Worm (Caenorhabditis elegans) whole organism, late embryonic: ENCODE measurements around the gene Y116A8C.19.

Source experiments
- C08G9.2 ChIP-seq: sonication (generic microtip); optimal IDR thresholded peaks from 2 replicates; lab custom pipeline; 2016; ENCODE audit warnings: mild to moderate bottlenecking, missing genetic modification characterization, moderate library complexity, missing compliant biosample characterization
- C38D4.7 ChIP-seq: fragments of 200-800 bp; sonication (Bioruptor generic); optimal IDR thresholded peaks from 2 replicates; lab custom pipeline; 2018; ENCODE audit warnings: mild to moderate bottlenecking, missing genetic modification characterization, moderate library complexity, missing compliant biosample characterization
- K09A11.1 ChIP-seq: sonication (generic microtip); optimal IDR thresholded peaks from 2 replicates; lab custom pipeline; 2017; ENCODE audit warnings: antibody characterized with exemption, mild to moderate bottlenecking, missing genetic modification characterization, missing compliant biosample characterization; ENCODE audit not compliant: insufficient read depth
- Y22D7AL.16 ChIP-seq: sonication (generic microtip); optimal IDR thresholded peaks from 2 replicates; lab custom pipeline; 2016; ENCODE audit warnings: missing genetic modification characterization, missing compliant biosample characterization
- ahr-1 ChIP-seq: sonication (generic microtip); optimal IDR thresholded peaks from 2 replicates; lab custom pipeline; 2016; ENCODE audit warnings: missing genetic modification characterization, missing compliant biosample characterization
- ama-1 ChIP-seq: fragments of 150-350 bp; optimal IDR thresholded peaks from 2 replicates; lab custom pipeline; 2014
- ceh-14 ChIP-seq: sonication (generic microtip); optimal IDR thresholded peaks from 2 replicates; lab custom pipeline; 2016; ENCODE audit warnings: missing genotype, missing genetic modification characterization, missing compliant biosample characterization
- ceh-2 ChIP-seq: sonication (generic microtip); optimal IDR thresholded peaks from 2 replicates; lab custom pipeline; 2016; ENCODE audit warnings: missing genotype, missing genetic modification characterization, missing compliant biosample characterization
- ceh-22 ChIP-seq: sonication (generic microtip); optimal IDR thresholded peaks from 2 replicates; lab custom pipeline; 2017; ENCODE audit warnings: missing biosample characterization, missing genetic modification characterization
- ceh-24 ChIP-seq: sonication (generic microtip); optimal IDR thresholded peaks from 2 replicates; lab custom pipeline; 2016; ENCODE audit warnings: mild to moderate bottlenecking, missing genetic modification characterization, missing compliant biosample characterization
- ceh-30 ChIP-seq: fragments of 150-350 bp; optimal IDR thresholded peaks from 2 replicates; lab custom pipeline; 2014; ENCODE audit warnings: missing biosample characterization, missing genetic modification characterization
- ceh-34 ChIP-seq: sonication (generic microtip); optimal IDR thresholded peaks from 2 replicates; lab custom pipeline; 2016; ENCODE audit warnings: mild to moderate bottlenecking, missing genetic modification characterization, missing compliant biosample characterization
- ceh-45 ChIP-seq: fragments of 200-800 bp; sonication (Bioruptor generic); IDR thresholded peaks from 2 replicates; pipeline ENCODE4 v1.3.6; 2022; ENCODE audit warnings: missing genetic modification reagents, missing genetic modification characterization, missing compliant biosample characterization
- ceh-48 ChIP-seq: sonication (generic microtip); optimal IDR thresholded peaks from 2 replicates; lab custom pipeline; 2016; ENCODE audit warnings: missing genetic modification characterization, inconsistent platforms, missing compliant biosample characterization
- ceh-6 ChIP-seq: fragments of 200-800 bp; sonication (Bioruptor generic); optimal IDR thresholded peaks from 2 replicates; lab custom pipeline; 2018; ENCODE audit warnings: mild to moderate bottlenecking, missing genetic modification characterization, missing compliant biosample characterization
- che-1 ChIP-seq: sonication (generic microtip); optimal IDR thresholded peaks from 2 replicates; lab custom pipeline; 2016; ENCODE audit warnings: mild to moderate bottlenecking, missing genetic modification characterization, missing compliant biosample characterization
- dve-1 ChIP-seq: sonication (generic microtip); optimal IDR thresholded peaks from 2 replicates; lab custom pipeline; 2017; ENCODE audit warnings: antibody characterized with exemption, mild to moderate bottlenecking, missing genetic modification characterization, missing compliant biosample characterization
- elt-4 ChIP-seq: sonication (generic microtip); optimal IDR thresholded peaks from 2 replicates; lab custom pipeline; 2016; ENCODE audit warnings: missing genetic modification characterization, missing compliant biosample characterization
- ets-4 ChIP-seq: sonication (generic microtip); optimal IDR thresholded peaks from 2 replicates; lab custom pipeline; 2016; ENCODE audit warnings: missing genetic modification characterization, missing compliant biosample characterization
- eyg-1 ChIP-seq: sonication (generic microtip); optimal IDR thresholded peaks from 2 replicates; lab custom pipeline; 2016; ENCODE audit warnings: missing genotype, missing genetic modification characterization, missing compliant biosample characterization
- fax-1 ChIP-seq: sonication (generic microtip); optimal IDR thresholded peaks from 2 replicates; lab custom pipeline; 2016; ENCODE audit warnings: missing genotype, missing genetic modification characterization, missing compliant biosample characterization
- fkh-6 ChIP-seq: sonication (generic microtip); optimal IDR thresholded peaks from 2 replicates; lab custom pipeline; 2016; ENCODE audit warnings: missing genetic modification characterization, missing compliant biosample characterization
- hlh-15 ChIP-seq: sonication (generic microtip); optimal IDR thresholded peaks from 2 replicates; lab custom pipeline; 2016; ENCODE audit warnings: missing genetic modification characterization, missing compliant biosample characterization
- hlh-6 ChIP-seq: sonication (generic microtip); optimal IDR thresholded peaks from 2 replicates; lab custom pipeline; 2016; ENCODE audit warnings: missing genotype, missing genetic modification characterization, missing compliant biosample characterization
- hlh-8 ChIP-seq: sonication (generic microtip); optimal IDR thresholded peaks from 2 replicates; lab custom pipeline; 2016; ENCODE audit warnings: missing genotype, missing genetic modification characterization, missing compliant biosample characterization
- lim-6 ChIP-seq: sonication (generic microtip); optimal IDR thresholded peaks from 2 replicates; lab custom pipeline; 2016; ENCODE audit warnings: missing genetic modification characterization, missing compliant biosample characterization
- lin-11 ChIP-seq: fragments of 200-800 bp; sonication (Bioruptor generic); optimal IDR thresholded peaks from 2 replicates; lab custom pipeline; 2018; ENCODE audit warnings: mild to moderate bottlenecking, missing genetic modification characterization, missing compliant biosample characterization
- madf-2 ChIP-seq: sonication (generic microtip); optimal IDR thresholded peaks from 2 replicates; lab custom pipeline; 2017; ENCODE audit warnings: missing genetic modification characterization, missing compliant biosample characterization
- mec-3 ChIP-seq: sonication (generic microtip); optimal IDR thresholded peaks from 2 replicates; lab custom pipeline; 2016; ENCODE audit warnings: borderline replicate concordance, missing genetic modification characterization, missing compliant biosample characterization
- nfya-1 ChIP-seq: sonication (generic microtip); optimal IDR thresholded peaks from 2 replicates; lab custom pipeline; 2017; ENCODE audit warnings: missing genetic modification characterization, mild to moderate bottlenecking, missing compliant biosample characterization, antibody characterized with exemption, moderate library complexity
- odd-2 ChIP-seq: sonication (generic microtip); optimal IDR thresholded peaks from 2 replicates; lab custom pipeline; 2017; ENCODE audit warnings: antibody characterized with exemption, mild to moderate bottlenecking, missing genetic modification characterization, missing compliant biosample characterization
- pag-3 ChIP-seq: sonication (generic microtip); optimal IDR thresholded peaks from 2 replicates; lab custom pipeline; 2016; ENCODE audit warnings: missing compliant biosample characterization, missing genetic modification characterization, borderline replicate concordance
- pat-9 ChIP-seq: fragments of 200-800 bp; sonication (Bioruptor generic); optimal IDR thresholded peaks from 2 replicates; lab custom pipeline; 2018; ENCODE audit warnings: mild to moderate bottlenecking, missing genetic modification characterization, moderate library complexity, missing compliant biosample characterization
- pax-1 ChIP-seq: fragments of 150-350 bp; optimal IDR thresholded peaks from 2 replicates; lab custom pipeline; 2014; ENCODE audit warnings: missing biosample characterization, missing genetic modification characterization
- pha-4 ChIP-seq: fragments of 150-350 bp; optimal IDR thresholded peaks from 2 replicates; lab custom pipeline; 2018; ENCODE audit warnings: missing biosample characterization, missing genetic modification reagents, missing genetic modification characterization
- ref-2 ChIP-seq: sonication (generic microtip); optimal IDR thresholded peaks from 2 replicates; lab custom pipeline; 2016; ENCODE audit warnings: missing genetic modification characterization, missing compliant biosample characterization
- rnt-1 ChIP-seq: sonication (generic microtip); optimal IDR thresholded peaks from 2 replicates; lab custom pipeline; 2016; ENCODE audit warnings: missing genetic modification characterization, missing compliant biosample characterization
- sox-2 ChIP-seq: fragments of 200-800 bp; sonication (Bioruptor generic); IDR thresholded peaks from 2 replicates; pipeline ENCODE4 v1.3.6; 2022; ENCODE audit warnings: missing genetic modification reagents, missing genetic modification characterization, missing compliant biosample characterization
- tbx-2 ChIP-seq: sonication (generic microtip); optimal IDR thresholded peaks from 2 replicates; lab custom pipeline; 2016; ENCODE audit warnings: missing genetic modification characterization, missing compliant biosample characterization
- tbx-7 ChIP-seq: sonication (generic microtip); optimal IDR thresholded peaks from 2 replicates; lab custom pipeline; 2016; ENCODE audit warnings: missing genotype, missing genetic modification characterization, missing compliant biosample characterization
- ttx-3 ChIP-seq: sonication (generic microtip); optimal IDR thresholded peaks from 2 replicates; lab custom pipeline; 2016; ENCODE audit warnings: missing genetic modification reagents, missing genetic modification characterization, missing compliant biosample characterization
- unc-3 ChIP-seq, 2 experiments: fragments of 200-800 bp in 1 of 2; sonication (Bioruptor generic) in 1 of 2; sonication (generic microtip) in 1 of 2; conservative IDR thresholded peaks in 1 of 2; optimal IDR thresholded peaks in 1 of 2; 2 replicates each; pipeline versions ENCODE4 v1.3.6 to Lab custom; 2016 to 2022; ENCODE audit warnings: missing compliant biosample characterization in 2 of 2, missing genetic modification characterization in 2 of 2, missing genetic modification reagents in 1 of 2
- unc-42 ChIP-seq: sonication (generic microtip); optimal IDR thresholded peaks from 2 replicates; lab custom pipeline; 2016; ENCODE audit warnings: missing genotype, missing genetic modification characterization, missing compliant biosample characterization
- unc-55 ChIP-seq: sonication (generic microtip); optimal IDR thresholded peaks from 2 replicates; lab custom pipeline; 2017; ENCODE audit warnings: missing biosample characterization, missing genetic modification reagents, missing genetic modification characterization
- zip-5 ChIP-seq: sonication (generic microtip); optimal IDR thresholded peaks from 2 replicates; lab custom pipeline; 2016; ENCODE audit warnings: missing genetic modification characterization, missing compliant biosample characterization
- ztf-16 ChIP-seq: sonication (generic microtip); optimal IDR thresholded peaks from 2 replicates; lab custom pipeline; 2017; ENCODE audit warnings: missing genetic modification characterization, missing compliant biosample characterization

Gene Y116A8C.19

DNA sequence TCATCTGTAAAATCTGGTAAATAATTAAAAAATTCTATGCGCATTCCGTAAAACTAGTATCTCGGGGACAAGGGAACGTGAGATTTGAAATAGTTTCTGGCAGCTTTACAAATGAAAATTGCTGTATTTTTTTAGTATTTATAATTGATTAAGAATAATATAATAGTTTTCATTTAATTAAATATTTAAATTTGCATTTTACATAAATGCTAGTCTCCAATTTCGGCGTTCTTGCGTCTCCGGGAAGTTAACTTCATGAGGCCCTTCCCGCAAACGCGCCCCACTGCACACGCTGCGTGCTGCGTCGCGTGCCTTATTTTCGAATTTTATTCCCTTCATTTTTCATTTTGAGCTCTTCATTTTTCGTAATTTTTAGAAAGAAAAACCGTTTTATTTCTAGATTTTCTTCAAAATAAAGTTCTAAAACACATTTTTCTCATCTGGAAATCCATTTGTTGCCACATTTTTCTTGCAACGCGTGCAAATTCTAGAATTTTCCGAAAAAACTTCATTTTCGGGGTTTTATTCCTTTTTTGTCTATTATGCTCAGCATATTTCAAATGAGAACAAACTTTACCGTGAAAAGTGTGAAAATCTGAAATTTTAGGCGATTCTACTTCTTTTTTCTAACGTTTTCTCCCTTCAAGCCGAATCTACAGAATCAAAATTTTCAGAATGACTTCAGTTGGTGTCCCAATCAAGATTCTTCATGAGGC is 48.1 kb upstream of the Y116A8C.19 start, which contains the start of the genes snx-13 and snr-1 (continued):
- no peak for TF ChIP-seq odd-2 (tag; lab: Kevin White, UChicago)
- TF ChIP-seq ref-2 (tag; lab: Kevin White, UChicago): peak; percentile 98
- peak; percentile 88 for TF ChIP-seq pag-3 (tag; lab: Kevin White, UChicago)
- no peak for TF ChIP-seq dve-1 (tag; lab: Kevin White, UChicago)
- TF ChIP-seq ztf-16 (tag; lab: Kevin White, UChicago): peak; percentile 96
- TF ChIP-seq pax-1: no peak
- TF ChIP-seq sox-2 (GFP tag; lab: Robert Waterston, UW): peak; percentile 45
- TF ChIP-seq hlh-6 (tag; lab: Kevin White, UChicago): peak; percentile 55
- peak; percentile 83 for TF ChIP-seq che-1 (tag; lab: Kevin White, UChicago)
- no peak for TF ChIP-seq ama-1
- TF ChIP-seq ttx-3 (tag; lab: Kevin White, UChicago): peak; percentile 95
- TF ChIP-seq ceh-14 (tag; lab: Kevin White, UChicago): peak; percentile 98
- peak; percentile 72; the same call in 1 of the 2 replicates for TF ChIP-seq unc-3 (GFP tag; conservative IDR thresholded peaks at IDR 0.05; lab: Robert Waterston, UW)
- peak; percentile 96 for TF ChIP-seq unc-3 (tag; optimal IDR thresholded peaks at IDR 0.05; lab: Kevin White, UChicago)
- TF ChIP-seq ceh-2 (tag; lab: Kevin White, UChicago): peak; percentile 95
- peak; percentile 97 for TF ChIP-seq hlh-8
- TF ChIP-seq Y22D7AL.16 (tag; lab: Kevin White, UChicago): peak; percentile 84
- TF ChIP-seq ceh-45: peak; percentile 82
- no peak for TF ChIP-seq ceh-30 (tag; lab: Kevin White, UChicago)
- peak; percentile 94 for TF ChIP-seq rnt-1
- peak; percentile 99 for TF ChIP-seq zip-5 (tag; lab: Kevin White, UChicago)
- TF ChIP-seq unc-55 (GFP tag; lab: Kevin White, UChicago): no peak
- TF ChIP-seq ceh-24 (tag; lab: Kevin White, UChicago): peak; percentile 85
- TF ChIP-seq madf-2 (tag; lab: Kevin White, UChicago): peak; percentile 76
- peak; percentile 96 for TF ChIP-seq tbx-7 (tag; lab: Kevin White, UChicago)
- TF ChIP-seq elt-4 (tag; lab: Kevin White, UChicago): no peak
- peak; percentile 94 for TF ChIP-seq C08G9.2 (tag; lab: Kevin White, UChicago)
- TF ChIP-seq eyg-1 (tag; lab: Kevin White, UChicago): peak; percentile 78
- TF ChIP-seq nfya-1: peak; percentile 47
- peak; percentile 95 for TF ChIP-seq ceh-34 (tag; lab: Kevin White, UChicago)
- TF ChIP-seq lim-6 (tag; lab: Kevin White, UChicago): peak; percentile 96
- peak; percentile 97 for TF ChIP-seq hlh-15 (tag; lab: Kevin White, UChicago)
- peak; percentile 42 for TF ChIP-seq fkh-6
- peak; percentile 99 for TF ChIP-seq tbx-2
- TF ChIP-seq K09A11.1 (tag; lab: Kevin White, UChicago): no peak
- TF ChIP-seq ceh-22 (tag; lab: Kevin White, UChicago): no peak
- peak; percentile 79 for TF ChIP-seq pat-9 (tag; lab: Kevin White, UChicago)
- TF ChIP-seq fax-1 (tag; lab: Kevin White, UChicago): peak; percentile 96
- TF ChIP-seq lin-11 (tag; lab: Kevin White, UChicago): peak; percentile 80
- peak; percentile 98 for TF ChIP-seq ahr-1 (tag; lab: Kevin White, UChicago)
- no peak for TF ChIP-seq pha-4

- no peak for TF ChIP-seq ztf-16 (tag; lab: Kevin White, UChicago)
- no peak for TF ChIP-seq ceh-48
- no peak for TF ChIP-seq C38D4.7
- TF ChIP-seq K09A11.1 (tag; lab: Kevin White, UChicago): no peak
- TF ChIP-seq ceh-6 (GFP tag; lab: Kevin White, UChicago): no peak
- TF ChIP-seq mec-3: no peak
- no peak for TF ChIP-seq ets-4 (tag; lab: Kevin White, UChicago)
- no peak for TF ChIP-seq pag-3 (tag; lab: Kevin White, UChicago)
- no peak for TF ChIP-seq unc-42
- no peak for TF ChIP-seq ref-2 (tag; lab: Kevin White, UChicago)
- TF ChIP-seq elt-4 (tag; lab: Kevin White, UChicago): no peak
- no peak for TF ChIP-seq eyg-1 (tag; lab: Kevin White, UChicago)
- TF ChIP-seq hlh-8: no peak
- TF ChIP-seq ceh-45: no peak
- TF ChIP-seq, all 69 proteins: peak for 0
Observed at ce11 chrIV:17084839-17085238, 45.4 kb upstream of the Y116A8C.19 start.
